Fruit fly (Drosophila melanogaster) whole organism, embryonic: ENCODE results near the gene CG6048.
A peak's percentile ranks its signal among the peaks of the same experiment; 100 is the strongest.

Source experiments
- Ada2b ChIP-seq: fragments of 200-800 bp; sonication (Bioruptor generic); IDR thresholded peaks from 2 replicates; pipeline ENCODE4 v1.3.6; 2022; ENCODE audit warnings: missing biosample characterization, missing genetic modification characterization
- Bdp1 ChIP-seq: fragments of 200-800 bp; sonication (Bioruptor generic); optimal IDR thresholded peaks from 3 replicates; lab custom pipeline; 2016; ENCODE audit warnings: missing biosample characterization, missing genetic modification characterization
- CG1024 ChIP-seq: fragments of 200-800 bp; sonication (Bioruptor generic); IDR thresholded peaks from 2 replicates; pipeline ENCODE4 v1.3.6; 2022; ENCODE audit warnings: missing biosample characterization, missing genetic modification characterization
- CG10431 ChIP-seq: fragments of 200-800 bp; sonication (Bioruptor generic); optimal IDR thresholded peaks from 3 replicates; lab custom pipeline; 2018; ENCODE audit warnings: missing biosample characterization, mild to moderate bottlenecking, missing genetic modification characterization
- CG10654 ChIP-seq: fragments of 200-800 bp; sonication (Bioruptor generic); optimal IDR thresholded peaks from 2 replicates; lab custom pipeline; 2016; ENCODE audit warnings: missing biosample characterization, missing genetic modification characterization
- CG11456 ChIP-seq: fragments of 200-800 bp; sonication (Bioruptor generic); IDR thresholded peaks from 3 replicates; pipeline ENCODE4 v1.3.6; 2022; ENCODE audit warnings: missing biosample characterization, missing genetic modification characterization
- CG12659 ChIP-seq: fragments of 200-800 bp; sonication (Bioruptor generic); optimal IDR thresholded peaks from 3 replicates; lab custom pipeline; 2017; ENCODE audit warnings: mild to moderate bottlenecking, missing biosample characterization, missing genetic modification reagents, missing genetic modification characterization
- CG14014 ChIP-seq: fragments of 200-800 bp; sonication (Bioruptor generic); IDR thresholded peaks from 2 replicates; pipeline ENCODE4 v1.3.6; 2022; ENCODE audit warnings: missing biosample characterization, missing genetic modification characterization
- CG14441 ChIP-seq: fragments of 200-800 bp; sonication (Bioruptor generic); IDR thresholded peaks from 2 replicates; pipeline ENCODE4 v1.3.6; 2022; ENCODE audit warnings: missing biosample characterization, missing genetic modification characterization
- CG14667 ChIP-seq: fragments of 200-800 bp; sonication (Bioruptor generic); IDR thresholded peaks from 2 replicates; pipeline ENCODE4 v1.3.6; 2022; ENCODE audit warnings: missing biosample characterization, missing genetic modification characterization
- CG16863 ChIP-seq: fragments of 200-800 bp; sonication (Bioruptor generic); optimal IDR thresholded peaks from 3 replicates; lab custom pipeline; 2016; ENCODE audit warnings: missing biosample characterization, missing genetic modification characterization
- CG17568 ChIP-seq: fragments of 200-800 bp; sonication (Bioruptor generic); optimal IDR thresholded peaks from 2 replicates; lab custom pipeline; 2018; ENCODE audit warnings: missing biosample characterization, mild to moderate bottlenecking, missing genetic modification characterization, moderate library complexity
- CG2678 ChIP-seq: fragments of 200-800 bp; sonication (Bioruptor generic); optimal IDR thresholded peaks from 3 replicates; lab custom pipeline; 2019; ENCODE audit warnings: missing biosample characterization, mild to moderate bottlenecking, missing genetic modification characterization, moderate library complexity
- CG2712 ChIP-seq: fragments of 200-800 bp; optimal IDR thresholded peaks from 3 replicates; lab custom pipeline; 2019; ENCODE audit warnings: missing biosample characterization, mild to moderate bottlenecking, missing genetic modification characterization, moderate library complexity
- CG31441 ChIP-seq: fragments of 200-800 bp; sonication (Bioruptor generic); IDR thresholded peaks from 2 replicates; pipeline ENCODE4 v1.3.6; 2022; ENCODE audit warnings: missing biosample characterization, missing genetic modification characterization
- CG32532 ChIP-seq: fragments of 200-800 bp; sonication (Bioruptor generic); IDR thresholded peaks from 2 replicates; pipeline ENCODE4 v1.3.6; 2022; ENCODE audit warnings: missing biosample characterization, missing genetic modification characterization
- CG32772 ChIP-seq: fragments of 200-800 bp; sonication (Bioruptor generic); IDR thresholded peaks from 2 replicates; pipeline ENCODE4 v1.3.6; 2022; ENCODE audit warnings: missing biosample characterization, missing genetic modification characterization
- CG4707 ChIP-seq: fragments of 200-800 bp; sonication (Bioruptor generic); optimal IDR thresholded peaks from 2 replicates; lab custom pipeline; 2018; ENCODE audit warnings: missing biosample characterization, mild to moderate bottlenecking, missing genetic modification characterization, moderate library complexity
- CG6175 ChIP-seq: fragments of 200-800 bp; sonication (Bioruptor generic); IDR thresholded peaks from 3 replicates; pipeline ENCODE4 v1.3.6; 2022; ENCODE audit warnings: missing biosample characterization, missing genetic modification characterization
- CG6254 ChIP-seq: fragments of 200-800 bp; sonication (Bioruptor generic); optimal IDR thresholded peaks from 3 replicates; lab custom pipeline; 2017; ENCODE audit warnings: mild to moderate bottlenecking, missing biosample characterization, missing genetic modification reagents, missing genetic modification characterization
- CG6689 ChIP-seq: fragments of 200-800 bp; sonication (Bioruptor generic); IDR thresholded peaks from 2 replicates; pipeline ENCODE4 v1.3.6; 2022; ENCODE audit warnings: missing biosample characterization, missing genetic modification characterization
- CG7357 ChIP-seq: fragments of 200-800 bp; sonication (Bioruptor generic); IDR thresholded peaks from 3 replicates; pipeline ENCODE4 v1.3.6; 2022; ENCODE audit warnings: missing biosample characterization, missing genetic modification characterization
- CG7786 ChIP-seq: fragments of 200-800 bp; sonication (Bioruptor generic); optimal IDR thresholded peaks from 2 replicates; lab custom pipeline; 2016; ENCODE audit warnings: missing biosample characterization, missing genetic modification characterization
- CG7928 ChIP-seq: fragments of 200-800 bp; sonication (Bioruptor generic); optimal IDR thresholded peaks from 2 replicates; lab custom pipeline; 2017; ENCODE audit warnings: missing biosample characterization, mild to moderate bottlenecking, missing genetic modification characterization
- CG9817 ChIP-seq: fragments of 200-800 bp; sonication (Bioruptor generic); optimal IDR thresholded peaks from 2 replicates; lab custom pipeline; 2018; ENCODE audit warnings: missing biosample characterization, mild to moderate bottlenecking, missing genetic modification characterization, moderate library complexity
- CG9932 ChIP-seq: fragments of 200-800 bp; sonication (Bioruptor generic); IDR thresholded peaks from 2 replicates; pipeline ENCODE4 v1.3.6; 2022; ENCODE audit warnings: missing biosample characterization, missing genetic modification characterization
- D19A ChIP-seq: fragments of 200-800 bp; optimal IDR thresholded peaks from 3 replicates; lab custom pipeline; 2019; ENCODE audit warnings: missing biosample characterization, mild to moderate bottlenecking, missing genetic modification characterization, moderate library complexity
- Dip2 ChIP-seq: fragments of 200-800 bp; sonication (Bioruptor generic); IDR thresholded peaks from 2 replicates; pipeline ENCODE4 v1.3.6; 2022; ENCODE audit warnings: missing biosample characterization, missing genetic modification characterization
- Dref ChIP-seq: fragments of 200-800 bp; sonication (Bioruptor generic); IDR thresholded peaks from 2 replicates; pipeline ENCODE4 v1.3.6; 2022; ENCODE audit warnings: missing biosample characterization, missing genetic modification characterization
- HLH3B ChIP-seq: fragments of 200-800 bp; sonication (Bioruptor generic); IDR thresholded peaks from 2 replicates; pipeline ENCODE4 v1.3.6; 2022; ENCODE audit warnings: missing biosample characterization, missing genetic modification characterization
- Nf-YA ChIP-seq: fragments of 200-800 bp; sonication (Bioruptor generic); IDR thresholded peaks from 2 replicates; pipeline ENCODE4 v1.3.6; 2022; ENCODE audit warnings: missing biosample characterization, missing genetic modification characterization
- ara ChIP-seq: fragments of 200-800 bp; sonication (Bioruptor generic); IDR thresholded peaks from 2 replicates; pipeline ENCODE4 v1.3.6; 2022; ENCODE audit warnings: missing biosample characterization, missing genetic modification characterization
- ase ChIP-seq: fragments of 200-800 bp; sonication (Bioruptor generic); IDR thresholded peaks from 3 replicates; pipeline ENCODE4 v1.3.6; 2022; ENCODE audit warnings: missing biosample characterization, missing genetic modification characterization
- ato ChIP-seq: fragments of 200-800 bp; sonication (Bioruptor generic); IDR thresholded peaks from 2 replicates; pipeline ENCODE4 v1.3.6; 2022; ENCODE audit warnings: missing biosample characterization, missing genetic modification characterization; ENCODE audit not compliant: partially characterized antibody
- bsh ChIP-seq, 2 experiments: fragments of 200-800 bp; sonication (Bioruptor generic); optimal IDR thresholded peaks; 2 replicates each; lab custom pipeline; 2017 to 2018; ENCODE audit warnings: mild to moderate bottlenecking in 2 of 2, missing biosample characterization in 2 of 2, missing genetic modification characterization in 2 of 2, moderate library complexity in 1 of 2
- cad ChIP-seq: fragments of >200 bp; optimal IDR thresholded peaks from 2 replicates; lab custom pipeline; 2017; ENCODE audit warnings: missing biosample characterization, missing genetic modification characterization
- da ChIP-seq: fragments of 200-800 bp; sonication (Bioruptor generic); optimal IDR thresholded peaks from 2 replicates; lab custom pipeline; 2016; ENCODE audit warnings: missing biosample characterization, missing genetic modification characterization
- dpn ChIP-seq, 2 experiments: fragments of 200-800 bp; sonication (Bioruptor generic); optimal IDR thresholded peaks; 3 replicates each; lab custom pipeline; 2016; ENCODE audit warnings: missing biosample characterization in 2 of 2, missing genetic modification characterization in 2 of 2
- exex ChIP-seq: fragments of 200-800 bp; sonication (Bioruptor generic); optimal IDR thresholded peaks from 4 replicates; lab custom pipeline; 2018; ENCODE audit warnings: missing biosample characterization, mild to moderate bottlenecking, missing genetic modification characterization, moderate library complexity
- grn ChIP-seq: fragments of 200-800 bp; sonication (Bioruptor generic); optimal IDR thresholded peaks from 3 replicates; lab custom pipeline; 2017; ENCODE audit warnings: missing biosample characterization, missing genetic modification characterization
- hb ChIP-seq: fragments of 200-800 bp; sonication (Bioruptor generic); IDR thresholded peaks from 3 replicates; pipeline ENCODE4 v1.3.6; 2022; ENCODE audit warnings: missing biosample characterization, missing genetic modification characterization; ENCODE audit not compliant: partially characterized antibody
- insv ChIP-seq, 2 experiments: fragments of 200-800 bp; sonication (Bioruptor generic); optimal IDR thresholded peaks; 3 replicates each; lab custom pipeline; 2016 to 2018; ENCODE audit warnings: missing biosample characterization in 2 of 2, missing genetic modification characterization in 2 of 2
- nau ChIP-seq: fragments of 200-800 bp; sonication (Bioruptor generic); optimal IDR thresholded peaks from 3 replicates; lab custom pipeline; 2017; ENCODE audit warnings: missing biosample characterization, mild to moderate bottlenecking, missing genetic modification characterization, missing genetic modification reagents
- oc ChIP-seq: fragments of 200-800 bp; sonication (Bioruptor generic); optimal IDR thresholded peaks from 2 replicates; lab custom pipeline; 2018; ENCODE audit warnings: missing biosample characterization, mild to moderate bottlenecking, missing genetic modification characterization, moderate library complexity
- ranshi ChIP-seq: fragments of 200-800 bp; sonication (Bioruptor generic); IDR thresholded peaks from 2 replicates; pipeline ENCODE4 v1.3.6; 2022; ENCODE audit warnings: missing biosample characterization, missing genetic modification characterization
- schlank ChIP-seq: fragments of 200-800 bp; sonication (Bioruptor generic); optimal IDR thresholded peaks from 2 replicates; lab custom pipeline; 2018; ENCODE audit warnings: missing biosample characterization, mild to moderate bottlenecking, missing genetic modification characterization
- sisA ChIP-seq: fragments of 200-800 bp; sonication (Bioruptor generic); IDR thresholded peaks from 2 replicates; pipeline ENCODE4 v1.3.6; 2022; ENCODE audit warnings: missing biosample characterization, missing genetic modification characterization
- tap ChIP-seq: fragments of 200-800 bp; optimal IDR thresholded peaks from 3 replicates; lab custom pipeline; 2019; ENCODE audit warnings: missing biosample characterization, mild to moderate bottlenecking, missing genetic modification characterization, moderate library complexity
- tna ChIP-seq: fragments of 200-800 bp; sonication (Bioruptor generic); IDR thresholded peaks from 2 replicates; pipeline ENCODE4 v1.3.6; 2022; ENCODE audit warnings: missing biosample characterization, missing genetic modification characterization; ENCODE audit not compliant: partially characterized antibody
- vnd ChIP-seq: fragments of 200-800 bp; sonication (Bioruptor generic); IDR thresholded peaks from 3 replicates; pipeline ENCODE4 v1.3.6; 2022; ENCODE audit warnings: missing biosample characterization, missing genetic modification characterization; ENCODE audit not compliant: partially characterized antibody
- wek ChIP-seq: fragments of 200-800 bp; sonication (Bioruptor generic); optimal IDR thresholded peaks from 3 replicates; lab custom pipeline; 2018; ENCODE audit warnings: missing biosample characterization, mild to moderate bottlenecking, missing genetic modification characterization, moderate library complexity

CG6048 gene

DNA sequence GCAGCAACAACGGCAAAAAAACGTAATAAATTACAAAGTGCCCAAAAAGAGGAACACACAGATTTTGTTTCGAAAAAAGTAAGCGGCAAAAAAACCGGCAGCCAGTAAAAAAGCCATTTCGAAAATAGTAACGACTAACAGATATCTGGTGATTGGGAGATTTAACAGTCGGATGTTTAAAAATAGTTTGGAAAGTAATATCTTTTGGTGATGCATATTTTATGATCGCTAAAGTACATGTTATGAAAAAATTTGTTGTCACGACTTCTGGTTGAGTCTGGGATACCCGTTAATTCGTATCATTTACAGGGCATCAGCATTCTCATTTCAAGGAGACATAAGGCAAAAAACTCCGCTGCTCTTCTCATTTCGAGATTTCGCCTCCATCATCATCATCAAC lies 29.2 kb upstream of the CG6048 start (continued):
- TF ChIP-seq HLH3B (GFP tag; lab: Robert Waterston, UW): peak; percentile 42; the same call in 1 of the 2 replicates
- no peak for TF ChIP-seq ato
- TF ChIP-seq CG32532 (GFP tag; lab: Robert Waterston, UW): peak; percentile 26; the same call in 1 of the 2 replicates
- no peak for TF ChIP-seq CG14667 (GFP tag; lab: Robert Waterston, UW)
- TF ChIP-seq cad (GFP tag; lab: Kevin White, UChicago): no peak
- TF ChIP-seq hb (GFP tag; lab: Robert Waterston, UW): peak; percentile 44; the same call in 1 of the 3 replicates
- no peak for TF ChIP-seq oc
- TF ChIP-seq CG11456 (GFP tag; lab: Robert Waterston, UW): 0 out of 3 replicates have a peak, but pooled peaks have one; percentile 43
- peak; percentile 45; the same call in 1 of the 2 replicates for TF ChIP-seq CG14014
- TF ChIP-seq CG6254 (GFP tag; lab: Kevin White, UChicago): no peak
- TF ChIP-seq CG32772: no peak
- no peak for TF ChIP-seq da
- peak; percentile 55 for TF ChIP-seq sisA
- TF ChIP-seq Dip2: no peak
- peak; percentile 33; the same call in 1 of the 2 replicates for TF ChIP-seq CG6689
- no peak for TF ChIP-seq nau (GFP tag; lab: Kevin White, UChicago)
- no peak for TF ChIP-seq ara (GFP tag; lab: Robert Waterston, UW)
- TF ChIP-seq Bdp1 (GFP tag; lab: Kevin White, UChicago): no peak
- TF ChIP-seq CG2678: peak; percentile 20
- TF ChIP-seq CG1024 (GFP tag; lab: Robert Waterston, UW): no peak
- TF ChIP-seq Nf-YA (GFP tag; lab: Robert Waterston, UW): no peak
- peak; percentile 24; the same call in 1 of the 2 replicates for TF ChIP-seq CG9932 (GFP tag; lab: Robert Waterston, UW)
- no peak for TF ChIP-seq schlank (tag; lab: Kevin White, UChicago)
- TF ChIP-seq CG14441 (GFP tag; lab: Robert Waterston, UW): no peak
- TF ChIP-seq CG17568 (GFP tag; lab: Kevin White, UChicago): no peak
- 0 out of 2 replicates have a peak, but pooled peaks have one; percentile 28 for TF ChIP-seq CG31441 (GFP tag; lab: Robert Waterston, UW)
- TF ChIP-seq CG12659: no peak
- TF ChIP-seq CG7928 (GFP tag; lab: Kevin White, UChicago): no peak
- no peak for TF ChIP-seq grn
- 0 out of 3 replicates have a peak, but pooled peaks have one; percentile 5 for TF ChIP-seq ase (GFP tag; lab: Robert Waterston, UW)
- TF ChIP-seq CG2712 (tag; lab: Kevin White, UChicago): peak; percentile 48
- TF ChIP-seq CG9817 (tag; lab: Kevin White, UChicago): no peak
- TF ChIP-seq ranshi (GFP tag; lab: Robert Waterston, UW): no peak
- TF ChIP-seq bsh (GFP tag; optimal IDR thresholded peaks at IDR 0.05; lab: Kevin White, UChicago): peak in 1 of 2 experiments; percentile 29
- TF ChIP-seq CG4707 (GFP tag; lab: Kevin White, UChicago): no peak
- TF ChIP-seq exex (tag; lab: Kevin White, UChicago): no peak
- no peak for TF ChIP-seq CG7357 (GFP tag; lab: Robert Waterston, UW)
- no peak for TF ChIP-seq tap (tag; lab: Kevin White, UChicago)
- TF ChIP-seq CG16863 (GFP tag; lab: Kevin White, UChicago): no peak
- TF ChIP-seq CG10654: no peak
- no peak for TF ChIP-seq D19A (tag; lab: Kevin White, UChicago)
- TF ChIP-seq CG10431 (GFP tag; lab: Kevin White, UChicago): no peak
- TF ChIP-seq CG7786: peak; percentile 8
- no peak for TF ChIP-seq insv (GFP tag; optimal IDR thresholded peaks at IDR 0.05; lab: Kevin White, UChicago)
- 0 out of 3 replicates have a peak, but pooled peaks have one; percentile 30 for TF ChIP-seq vnd (GFP tag; lab: Robert Waterston, UW)
- no peak for TF ChIP-seq CG6175 (GFP tag; lab: Robert Waterston, UW)
- TF ChIP-seq Ada2b (GFP tag; lab: Robert Waterston, UW): peak; percentile 42
- no peak for TF ChIP-seq wek (GFP tag; lab: Kevin White, UChicago)
- TF ChIP-seq Dref (GFP tag; lab: Robert Waterston, UW): no peak
- TF ChIP-seq tna: no peak
- TF ChIP-seq dpn (GFP tag; optimal IDR thresholded peaks at IDR 0.05; lab: Kevin White, UChicago): peak; percentile 16 to 28
